Worm (Caenorhabditis elegans) whole organism, early embryonic: ENCODE results near the gene ZK856.4.

ENCODE experiments used
- B0310.2 ChIP-seq: sonication (generic microtip); optimal IDR thresholded peaks from 2 replicates; lab custom pipeline; 2016; ENCODE audit warnings: mild to moderate bottlenecking, missing genetic modification characterization, missing compliant biosample characterization
- F13C5.2 ChIP-seq: sonication (generic microtip); optimal IDR thresholded peaks from 2 replicates; lab custom pipeline; 2017; ENCODE audit warnings: mild to moderate bottlenecking, missing genetic modification characterization, inconsistent platforms, missing compliant biosample characterization
- aly-1 ChIP-seq: sonication (generic microtip); optimal IDR thresholded peaks from 2 replicates; lab custom pipeline; 2016; ENCODE audit warnings: missing genetic modification characterization, missing compliant biosample characterization
- ama-1 ChIP-seq: fragments of 150-350 bp; optimal IDR thresholded peaks from 2 replicates; lab custom pipeline; 2014
- ceh-13 ChIP-seq: fragments of 200-800 bp; sonication (Bioruptor generic); optimal IDR thresholded peaks from 2 replicates; lab custom pipeline; 2018; ENCODE audit warnings: mild to moderate bottlenecking, missing genetic modification characterization, missing compliant biosample characterization
- ceh-36 ChIP-seq: sonication (generic microtip); optimal IDR thresholded peaks from 2 replicates; lab custom pipeline; 2016; ENCODE audit warnings: missing genetic modification characterization, inconsistent platforms, missing compliant biosample characterization
- ets-7 ChIP-seq: sonication (generic microtip); optimal IDR thresholded peaks from 2 replicates; lab custom pipeline; 2016; ENCODE audit warnings: missing genotype, missing genetic modification characterization, missing compliant biosample characterization
- flt-1 ChIP-seq: fragments of 200-800 bp; sonication (Bioruptor generic); IDR thresholded peaks from 2 replicates; pipeline ENCODE4 v1.3.6; 2022; ENCODE audit warnings: missing genetic modification characterization, missing compliant biosample characterization
- hmbx-1 ChIP-seq: sonication (generic microtip); optimal IDR thresholded peaks from 2 replicates; lab custom pipeline; 2016; ENCODE audit warnings: mild to moderate bottlenecking, missing genetic modification characterization, missing compliant biosample characterization
- hmg-4 ChIP-seq: fragments of 200-800 bp; sonication (Bioruptor generic); optimal IDR thresholded peaks from 2 replicates; lab custom pipeline; 2018; ENCODE audit warnings: mild to moderate bottlenecking, missing genetic modification characterization, missing compliant biosample characterization
- hnd-1 ChIP-seq: sonication (generic microtip); optimal IDR thresholded peaks from 2 replicates; lab custom pipeline; 2016; ENCODE audit warnings: missing genetic modification characterization, missing compliant biosample characterization
- pes-1 ChIP-seq: fragments of 200-800 bp; sonication (Bioruptor generic); IDR thresholded peaks from 2 replicates; pipeline ENCODE4 v1.3.6; 2022; ENCODE audit warnings: missing genetic modification reagents, missing genetic modification characterization, missing compliant biosample characterization
- scrt-1 ChIP-seq: fragments of 200-800 bp; sonication (Bioruptor generic); IDR thresholded peaks from 2 replicates; pipeline ENCODE4 v1.3.6; 2022; ENCODE audit warnings: missing genetic modification characterization, missing compliant biosample characterization
- sea-1 ChIP-seq: fragments of 200-800 bp; sonication (Bioruptor generic); conservative IDR thresholded peaks from 2 replicates; pipeline ENCODE4 v1.3.6; 2022; ENCODE audit warnings: missing genetic modification characterization, missing compliant biosample characterization
- tbx-11 ChIP-seq: fragments of 200-800 bp; sonication (Bioruptor generic); IDR thresholded peaks from 2 replicates; pipeline ENCODE4 v1.3.6; 2022; ENCODE audit warnings: missing genetic modification characterization, missing compliant biosample characterization
- tbx-37 ChIP-seq: fragments of 200-800 bp; sonication (Bioruptor generic); conservative IDR thresholded peaks from 2 replicates; pipeline ENCODE4 v1.3.6; 2022; ENCODE audit warnings: missing genetic modification reagents, missing genetic modification characterization, missing compliant biosample characterization
- tra-4 ChIP-seq: sonication (generic microtip); optimal IDR thresholded peaks from 2 replicates; lab custom pipeline; 2017; ENCODE audit warnings: missing genetic modification characterization, missing compliant biosample characterization

Gene ZK856.4

DNA sequence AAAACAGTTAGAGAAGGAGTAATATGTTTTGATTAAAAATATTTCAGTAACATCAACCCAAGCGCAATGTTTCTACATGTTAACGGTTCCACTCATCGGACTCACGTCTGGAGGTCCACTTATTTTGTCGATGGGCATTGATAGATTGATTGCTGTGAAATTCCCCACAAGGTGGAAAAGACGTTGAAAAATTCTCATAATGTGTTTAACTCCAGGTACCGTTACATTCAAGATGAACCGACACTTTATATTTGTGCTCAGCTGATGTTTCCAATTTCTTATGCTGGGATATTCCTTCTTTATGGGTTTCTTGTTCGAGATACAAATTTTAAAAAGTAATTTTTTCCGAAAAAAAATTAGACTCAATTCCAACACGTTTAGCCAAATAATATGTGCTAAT, 30.0 kb upstream of the ZK856.4 start:
- no peak for TF ChIP-seq pes-1 (GFP tag; lab: Robert Waterston, UW)
- no peak for TF ChIP-seq ceh-36 (tag; lab: Kevin White, UChicago)
- TF ChIP-seq B0310.2: no peak
- no peak for TF ChIP-seq hnd-1 (tag; lab: Kevin White, UChicago)

DNA sequence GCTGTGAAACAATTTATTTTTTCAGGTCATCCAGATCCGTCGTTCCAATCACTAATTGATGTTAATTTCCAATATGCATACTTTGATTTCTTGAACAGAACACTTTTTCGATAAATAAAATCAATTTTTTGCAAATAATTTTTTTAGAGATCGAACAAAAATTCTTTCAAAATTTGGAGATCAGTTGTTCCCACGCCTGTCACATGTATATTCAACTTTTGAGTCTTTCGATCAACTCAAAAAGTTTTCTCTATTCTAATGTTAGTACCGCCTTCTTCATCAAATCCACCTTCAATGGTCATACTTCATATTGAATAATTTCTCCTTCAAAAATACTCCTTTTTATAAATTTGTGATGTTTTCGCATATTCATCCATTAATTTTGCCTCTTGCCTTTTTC, 28.4 kb upstream of the ZK856.4 start, which contains the start of gene srsx-29:
TSS of gene srsx-29 (plus strand) at position 301 of the 400 bp plus-strand sequence.
- TF ChIP-seq ceh-13 (GFP tag; lab: Kevin White, UChicago) (no peak), aly-1 (tag; lab: Kevin White, UChicago) (no peak), pes-1 (GFP tag; lab: Robert Waterston, UW) (no peak)

DNA sequence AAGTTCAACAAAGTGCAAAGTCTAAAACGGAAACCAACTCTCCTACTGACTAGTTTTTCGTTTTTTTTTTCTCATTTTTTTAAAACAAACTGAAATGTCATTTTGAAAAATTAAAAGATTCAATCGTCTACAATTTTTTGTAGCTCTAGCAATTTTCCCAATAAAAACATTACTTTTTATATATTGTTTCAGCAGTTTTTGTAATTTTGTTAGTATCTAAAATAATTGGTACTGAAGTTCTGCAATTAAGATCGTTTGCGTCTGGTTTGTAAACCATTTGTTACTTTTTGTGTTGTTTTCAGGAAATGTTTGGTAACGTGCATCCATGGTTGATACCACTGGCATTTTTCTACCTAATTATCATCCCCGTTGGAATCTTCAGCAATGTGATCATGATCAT, 24.6 kb upstream of the ZK856.4 start, which contains the start of gene srsx-30:
TSS of gene srsx-30 (plus strand) at position 301 of the 400 bp plus-strand sequence.
- no peak for TF ChIP-seq ets-7 (tag; lab: Kevin White, UChicago)
- TF ChIP-seq tbx-37 (GFP tag; lab: Robert Waterston, UW): no peak

DNA sequence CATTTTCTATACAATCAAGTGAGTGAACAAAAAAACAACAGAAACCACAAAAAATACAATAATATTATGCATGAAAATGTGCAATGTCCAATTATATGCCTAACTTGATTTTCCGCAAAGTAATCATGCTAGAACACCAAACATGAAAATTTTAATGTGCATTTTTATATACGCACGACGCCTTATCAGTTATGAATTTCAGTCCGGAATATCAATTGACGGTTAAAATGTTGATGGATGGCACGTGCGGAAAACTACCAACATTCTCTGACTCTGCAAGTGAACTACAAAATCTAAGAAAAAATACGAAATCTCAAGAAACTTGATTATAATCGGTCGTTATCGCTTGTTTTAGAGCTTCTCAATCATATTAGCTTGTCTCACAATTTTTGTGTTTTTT, 23.1 kb upstream of the ZK856.4 start:
- TF ChIP-seq scrt-1 (GFP tag; lab: Robert Waterston, UW): no peak
- no peak for TF ChIP-seq flt-1 (GFP tag; lab: Robert Waterston, UW)
- no peak for TF ChIP-seq tbx-11
- TF ChIP-seq B0310.2: no peak
- TF ChIP-seq aly-1 (tag; lab: Kevin White, UChicago): no peak
- TF ChIP-seq tra-4: no peak
- TF ChIP-seq hmbx-1 (tag; lab: Kevin White, UChicago): no peak
- no peak for TF ChIP-seq hmg-4 (GFP tag; lab: Kevin White, UChicago)
- no peak for TF ChIP-seq hnd-1 (tag; lab: Kevin White, UChicago)
- no peak for TF ChIP-seq ets-7 (tag; lab: Kevin White, UChicago)
- TF ChIP-seq ama-1 (lab: Kevin White, UChicago): no peak
- no peak for TF ChIP-seq ceh-36 (tag; lab: Kevin White, UChicago)
- no peak for TF ChIP-seq F13C5.2 (tag; lab: Kevin White, UChicago)
- TF ChIP-seq ceh-13 (GFP tag; lab: Kevin White, UChicago): no peak
- TF ChIP-seq tbx-37 (GFP tag; lab: Robert Waterston, UW): no peak

DNA sequence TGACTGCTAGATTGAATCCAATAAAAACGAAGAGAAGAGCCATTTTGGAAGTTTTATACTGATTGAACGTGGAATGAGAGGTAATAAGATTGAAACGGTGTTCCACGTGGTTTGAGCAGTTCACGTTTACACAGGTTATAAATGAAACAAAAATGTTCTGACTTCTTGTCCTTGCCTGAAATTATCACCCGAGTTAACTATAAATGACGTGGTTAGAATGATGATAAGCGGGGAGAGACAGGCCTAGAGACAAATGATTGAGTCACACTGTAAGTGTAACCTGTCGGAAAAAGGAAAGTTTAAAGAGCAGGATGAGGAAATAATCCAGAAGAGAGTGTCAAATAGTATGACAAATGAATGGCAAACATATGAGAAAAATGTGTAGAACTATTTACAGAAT, 22.1 kb upstream of the ZK856.4 start, which contains the start of gene C51E3.10:
TSS of gene C51E3.10 (minus strand) at position 181 of the 400 bp plus-strand sequence.
- TF ChIP-seq scrt-1 (GFP tag; lab: Robert Waterston, UW): no peak

DNA sequence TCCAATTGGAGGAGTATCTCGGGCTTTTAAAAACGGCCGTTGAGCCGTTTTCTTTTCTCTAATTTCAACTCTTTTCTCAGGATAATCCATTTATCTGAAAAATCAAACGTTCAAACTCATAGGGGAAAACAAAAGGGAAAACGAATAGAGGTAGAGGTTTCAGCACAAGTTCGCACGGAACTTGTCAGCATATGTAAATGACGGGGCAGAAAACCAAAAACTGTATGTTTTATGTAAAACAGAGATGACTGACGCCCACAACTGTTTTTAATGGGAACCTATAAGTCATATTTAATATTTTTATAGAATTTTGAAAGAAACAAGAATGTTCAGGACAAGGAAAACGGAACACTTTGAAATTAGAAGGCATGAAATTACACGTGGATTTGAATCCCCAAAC, 16.7 kb upstream of the ZK856.4 start, which contains the start of gene C51E3.6:
TSS of gene C51E3.6 (minus strand) at position 101 of the 400 bp plus-strand sequence.
- no peak for TF ChIP-seq aly-1 (tag; lab: Kevin White, UChicago)
- no peak for TF ChIP-seq sea-1 (GFP tag; lab: Robert Waterston, UW)
- TF ChIP-seq tbx-11: no peak
- TF ChIP-seq pes-1 (GFP tag; lab: Robert Waterston, UW): no peak
- no peak for TF ChIP-seq hmg-4 (GFP tag; lab: Kevin White, UChicago)
- no peak for TF ChIP-seq flt-1 (GFP tag; lab: Robert Waterston, UW)
- TF ChIP-seq ama-1 (lab: Kevin White, UChicago): no peak

DNA sequence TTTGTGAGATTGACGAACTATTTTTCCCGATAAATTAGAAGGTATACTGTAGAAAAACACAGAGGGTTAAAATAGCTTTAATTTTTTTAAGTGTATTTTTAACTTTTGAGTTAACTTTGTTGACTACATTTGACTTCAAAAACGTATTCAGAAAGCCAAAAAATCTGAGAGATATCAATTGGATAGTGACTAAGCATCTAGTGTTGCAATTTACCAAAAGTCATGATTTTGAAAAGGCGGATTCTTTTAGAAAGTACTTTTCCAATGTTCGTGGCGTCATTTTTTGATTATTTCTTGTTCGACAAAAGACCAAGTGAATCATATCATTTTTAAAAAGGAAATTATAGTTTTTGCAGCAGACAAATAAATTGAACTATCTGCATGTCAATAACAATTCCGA, 14.2 kb upstream of the ZK856.4 start:
- TF ChIP-seq ceh-36 (tag; lab: Kevin White, UChicago) (no peak), hmbx-1 (tag; lab: Kevin White, UChicago) (no peak), ama-1 (lab: Kevin White, UChicago) (no peak), tbx-11 (no peak), flt-1 (GFP tag; lab: Robert Waterston, UW) (no peak), sea-1 (GFP tag; lab: Robert Waterston, UW) (no peak), hmg-4 (GFP tag; lab: Kevin White, UChicago) (no peak), hnd-1 (tag; lab: Kevin White, UChicago) (no peak), pes-1 (GFP tag; lab: Robert Waterston, UW) (no peak), aly-1 (tag; lab: Kevin White, UChicago) (no peak), ets-7 (tag; lab: Kevin White, UChicago) (no peak), scrt-1 (GFP tag; lab: Robert Waterston, UW) (no peak), tra-4 (no peak), F13C5.2 (tag; lab: Kevin White, UChicago) (no peak), ceh-13 (GFP tag; lab: Kevin White, UChicago) (no peak), tbx-37 (GFP tag; lab: Robert Waterston, UW) (no peak), B0310.2 (no peak)

DNA sequence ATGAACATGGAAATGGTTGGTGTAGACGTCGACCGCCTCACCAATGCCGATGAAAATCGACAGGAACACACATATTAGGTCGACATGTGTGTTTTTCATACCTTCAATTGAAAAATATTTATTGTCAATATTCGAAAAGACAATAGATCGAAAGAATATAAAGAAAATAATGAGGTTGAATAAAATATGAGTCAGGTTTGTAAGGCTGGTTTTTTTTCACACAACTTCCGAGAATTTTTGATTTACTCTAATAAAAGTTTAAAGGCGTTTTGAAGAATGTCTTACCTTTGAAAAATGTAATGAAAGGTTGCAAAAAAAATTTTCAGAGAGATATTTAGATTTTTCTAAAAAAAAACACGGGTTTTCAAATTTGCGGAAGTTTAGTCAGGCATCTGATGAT, 9.4 kb upstream of the ZK856.4 start, which contains the start of gene egl-3:
TSS of gene egl-3 (minus strand) at position 101 of the 400 bp plus-strand sequence.
- no peak for TF ChIP-seq ama-1 (lab: Kevin White, UChicago)
- TF ChIP-seq ceh-13 (GFP tag; lab: Kevin White, UChicago): no peak
- no peak for TF ChIP-seq hmg-4 (GFP tag; lab: Kevin White, UChicago)
- TF ChIP-seq ceh-36 (tag; lab: Kevin White, UChicago): no peak
- no peak for TF ChIP-seq ets-7 (tag; lab: Kevin White, UChicago)

DNA sequence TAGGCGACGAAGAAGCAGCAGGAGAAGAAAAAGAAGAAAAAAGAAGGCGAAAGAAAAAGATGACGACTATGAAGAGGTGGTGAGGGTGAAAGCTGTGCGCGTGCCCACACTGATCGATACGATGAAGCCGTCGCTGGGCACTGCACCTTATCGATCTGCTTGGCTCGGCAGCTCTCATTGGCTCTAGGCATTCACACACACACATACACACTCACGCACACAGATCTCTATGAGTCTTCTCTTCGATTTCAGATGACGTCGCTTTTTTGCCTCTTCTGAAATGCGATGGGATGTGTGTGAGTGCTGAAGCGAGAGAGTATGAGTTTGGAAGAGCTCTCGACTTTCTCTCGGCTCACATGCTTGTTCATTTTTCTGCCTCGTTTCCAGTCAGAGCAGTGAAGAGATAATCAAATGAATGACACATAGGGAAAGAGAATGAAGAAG, 8.4 kb upstream of the ZK856.4 start:
- TF ChIP-seq hmbx-1 (tag; lab: Kevin White, UChicago) (no peak), tbx-11 (no peak), tra-4 (no peak), ets-7 (tag; lab: Kevin White, UChicago) (no peak), ceh-13 (GFP tag; lab: Kevin White, UChicago) (no peak)
